Fruit fly (Drosophila melanogaster): Measurements from ENCODE around the gene CG8087.

- no peak for TF ChIP-seq jim (GFP tag; optimal IDR thresholded peaks at IDR 0.05)
- no peak for TF ChIP-seq br (GFP tag; optimal IDR thresholded peaks at IDR 0.05)
- no peak for TF ChIP-seq N (GFP tag; optimal IDR thresholded peaks at IDR 0.05)
- no peak for TF ChIP-seq tai (GFP tag; optimal IDR thresholded peaks at IDR 0.05)
Observed at dm6 chr3R:14597935-14598424, 33.4 kb upstream of the CG8087 start.

Measured in whole organism, wandering third instar larva.